Fruit fly (Drosophila melanogaster) whole organism, wandering third instar larva: Measurements from ENCODE around the gene moi.

ENCODE experiments used
- Abd-B ChIP-seq: fragments of >200 bp; optimal IDR thresholded peaks from 2 replicates; lab custom pipeline; 2017; ENCODE audit warnings: missing biosample characterization, missing genetic modification characterization
- CG32264 ChIP-seq: fragments of 200-800 bp; sonication (Bioruptor generic); optimal IDR thresholded peaks from 2 replicates; lab custom pipeline; 2016; ENCODE audit warnings: missing biosample characterization, missing genetic modification characterization
- CG9705 ChIP-seq: fragments of 200-800 bp; sonication (Bioruptor generic); optimal IDR thresholded peaks from 2 replicates; lab custom pipeline; 2018; ENCODE audit warnings: missing biosample characterization, mild to moderate bottlenecking, missing genetic modification characterization
- Dfd ChIP-seq: fragments of >200 bp; optimal IDR thresholded peaks from 2 replicates; lab custom pipeline; 2017; ENCODE audit warnings: missing biosample characterization, missing genetic modification characterization
- GATAd ChIP-seq: sonication (Bioruptor generic); optimal IDR thresholded peaks from 2 replicates; lab custom pipeline; 2016; ENCODE audit warnings: missing biosample characterization, missing genetic modification characterization
- HLH106 ChIP-seq: fragments of 200-800 bp; optimal IDR thresholded peaks from 3 replicates; lab custom pipeline; 2019; ENCODE audit warnings: missing biosample characterization, mild to moderate bottlenecking, missing genetic modification characterization, moderate library complexity
- Hnf4 ChIP-seq: fragments of 200-800 bp; sonication (Bioruptor generic); optimal IDR thresholded peaks from 2 replicates; lab custom pipeline; 2016; ENCODE audit warnings: missing biosample characterization, mild to moderate bottlenecking, missing genetic modification characterization
- Hr78 ChIP-seq: fragments of >200 bp; optimal IDR thresholded peaks from 2 replicates; lab custom pipeline; 2017; ENCODE audit warnings: missing biosample characterization, missing genetic modification characterization
- Jra ChIP-seq: sonication (Bioruptor generic); optimal IDR thresholded peaks from 2 replicates; lab custom pipeline; 2016; ENCODE audit warnings: missing biosample characterization, missing genetic modification characterization
- Mio ChIP-seq: sonication (Bioruptor generic); optimal IDR thresholded peaks from 2 replicates; lab custom pipeline; 2016; ENCODE audit warnings: missing biosample characterization, missing genetic modification characterization
- Myc ChIP-seq: fragments of >200 bp; optimal IDR thresholded peaks from 2 replicates; lab custom pipeline; 2017
- OdsH ChIP-seq: fragments of 200-800 bp; sonication (Bioruptor generic); optimal IDR thresholded peaks from 2 replicates; lab custom pipeline; 2016; ENCODE audit warnings: missing biosample characterization, mild to moderate bottlenecking, missing genetic modification characterization
- Rel ChIP-seq, 2 experiments: fragments of 200-800 bp; sonication (Bioruptor generic) in 1 of 2; optimal IDR thresholded peaks; 2 replicates in 1 of 2; 3 replicates in 1 of 2; lab custom pipeline; 2016 to 2019; ENCODE audit warnings: mild to moderate bottlenecking in 2 of 2, missing biosample characterization in 2 of 2, missing genetic modification characterization in 2 of 2, moderate library complexity in 1 of 2
- Sp1 ChIP-seq: fragments of 200-800 bp; sonication (Bioruptor generic); optimal IDR thresholded peaks from 3 replicates; lab custom pipeline; 2019; ENCODE audit warnings: missing biosample characterization, mild to moderate bottlenecking, missing genetic modification characterization, moderate library complexity
- Vsx2 ChIP-seq: fragments of 200-300, 225-300 bp; sonication (Bioruptor generic); optimal IDR thresholded peaks from 2 replicates; lab custom pipeline; 2018; ENCODE audit warnings: missing biosample characterization, missing genetic modification characterization; ENCODE audit not compliant: partially characterized antibody
- brk ChIP-seq: fragments of 200-800 bp; sonication (Bioruptor generic); optimal IDR thresholded peaks from 2 replicates; lab custom pipeline; 2016; ENCODE audit warnings: missing biosample characterization, mild to moderate bottlenecking, missing genetic modification characterization
- dl ChIP-seq, 2 experiments: fragments of 175-275, 200-275 bp in 1 of 2; fragments of 200-275 bp in 1 of 2; sonication (Bioruptor generic); optimal IDR thresholded peaks; lab custom pipeline; 2018; ENCODE audit warnings: mild to moderate bottlenecking in 2 of 2, missing biosample characterization in 2 of 2, missing genetic modification characterization in 2 of 2, moderate library complexity in 2 of 2; ENCODE audit not compliant: partially characterized antibody in 2 of 2, insufficient read depth in 1 of 2
- dmrt93B ChIP-seq: fragments of 200-800 bp; sonication (Bioruptor generic); optimal IDR thresholded peaks from 2 replicates; lab custom pipeline; 2018; ENCODE audit warnings: missing biosample characterization, mild to moderate bottlenecking, missing genetic modification characterization
- dsf ChIP-seq: sonication (Bioruptor generic); optimal IDR thresholded peaks from 2 replicates; lab custom pipeline; 2016; ENCODE audit warnings: missing biosample characterization, missing genetic modification characterization, borderline replicate concordance
- ey ChIP-seq: fragments of 200-800 bp; sonication (Bioruptor generic); optimal IDR thresholded peaks from 2 replicates; lab custom pipeline; 2016; ENCODE audit warnings: missing biosample characterization, missing genetic modification characterization
- foxo ChIP-seq, 2 experiments: fragments of 200-800 bp; sonication (Bioruptor generic); optimal IDR thresholded peaks; 2 replicates in 1 of 2; 3 replicates in 1 of 2; lab custom pipeline; 2016 to 2017; ENCODE audit warnings: missing biosample characterization in 2 of 2, missing genetic modification characterization in 2 of 2
- fru ChIP-seq: fragments of 200-800 bp; sonication (Bioruptor generic); optimal IDR thresholded peaks from 3 replicates; lab custom pipeline; 2016; ENCODE audit warnings: missing biosample characterization, mild to moderate bottlenecking, missing genetic modification characterization
- h ChIP-seq: fragments of 200-800 bp; sonication (Bioruptor generic); optimal IDR thresholded peaks from 3 replicates; lab custom pipeline; 2016; ENCODE audit warnings: missing biosample characterization, mild to moderate bottlenecking, missing genetic modification characterization
- jim ChIP-seq: fragments of 175-275, 200-325 bp; sonication (Bioruptor generic); optimal IDR thresholded peaks from 2 replicates; lab custom pipeline; 2016; ENCODE audit warnings: missing biosample characterization, mild to moderate bottlenecking, missing genetic modification characterization
- lola ChIP-seq: fragments of >200 bp; optimal IDR thresholded peaks from 2 replicates; lab custom pipeline; 2017; ENCODE audit warnings: missing biosample characterization, missing genetic modification characterization
- pan ChIP-seq: fragments of >200 bp; optimal IDR thresholded peaks from 2 replicates; lab custom pipeline; 2017
- psq ChIP-seq: fragments of 200-800 bp; sonication (Bioruptor generic); optimal IDR thresholded peaks from 3 replicates; lab custom pipeline; 2017; ENCODE audit warnings: missing biosample characterization, mild to moderate bottlenecking, missing genetic modification characterization, moderate library complexity
- rgr ChIP-seq: fragments of 200-800 bp; sonication (Bioruptor generic); optimal IDR thresholded peaks from 3 replicates; lab custom pipeline; 2016; ENCODE audit warnings: missing biosample characterization, mild to moderate bottlenecking, missing genetic modification characterization
- sage ChIP-seq: fragments of 200-800 bp; sonication (Bioruptor generic); optimal IDR thresholded peaks from 2 replicates; lab custom pipeline; 2016; ENCODE audit warnings: missing biosample characterization, mild to moderate bottlenecking, missing genetic modification characterization
- sv ChIP-seq: fragments of 200-800 bp; sonication (Bioruptor generic); optimal IDR thresholded peaks from 3 replicates; lab custom pipeline; 2016; ENCODE audit warnings: missing biosample characterization, missing genetic modification characterization
- tai ChIP-seq: sonication (Bioruptor generic); optimal IDR thresholded peaks from 2 replicates; lab custom pipeline; 2016; ENCODE audit warnings: missing biosample characterization, missing genetic modification characterization
- usp ChIP-seq: fragments of >200 bp; optimal IDR thresholded peaks from 2 replicates; lab custom pipeline; 2017; ENCODE audit warnings: missing biosample characterization, missing genetic modification characterization
- woc ChIP-seq: sonication (Bioruptor generic); optimal IDR thresholded peaks from 2 replicates; lab custom pipeline; 2016; ENCODE audit warnings: missing biosample characterization, mild to moderate bottlenecking, missing genetic modification characterization

moi gene

DNA sequence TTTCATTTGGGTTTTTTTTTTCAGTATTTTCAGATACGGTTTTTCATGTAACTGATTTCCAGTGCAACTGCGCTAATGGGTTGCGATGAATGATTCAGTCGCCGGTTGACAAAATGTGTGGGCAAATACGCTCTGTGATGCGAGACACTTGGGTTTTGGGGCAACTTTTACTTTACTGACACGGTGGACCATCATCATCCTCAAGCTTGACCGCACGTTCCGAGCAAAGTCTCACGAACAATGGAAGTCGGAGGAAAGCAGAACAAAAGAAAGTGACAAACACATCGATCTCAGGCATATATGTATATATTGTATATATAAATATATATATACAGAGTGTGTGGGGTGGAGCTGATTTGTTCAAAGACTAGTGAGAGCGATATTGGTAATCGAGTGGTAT is 39.2 kb downstream of the moi start:
- TF ChIP-seq usp (GFP tag; lab: Kevin White, UChicago): no peak
- TF ChIP-seq dsf (GFP tag; lab: Kevin White, UChicago): no peak
- TF ChIP-seq woc: no peak
- no peak for TF ChIP-seq rgr (GFP tag; lab: Kevin White, UChicago)
- no peak for TF ChIP-seq brk (GFP tag; lab: Kevin White, UChicago)
- no peak for TF ChIP-seq HLH106 (tag; lab: Kevin White, UChicago)
- no peak for TF ChIP-seq pan (lab: Kevin White, UChicago)
- TF ChIP-seq fru (GFP tag; lab: Kevin White, UChicago): no peak
- no peak for TF ChIP-seq foxo (GFP tag; optimal IDR thresholded peaks at IDR 0.05; lab: Kevin White, UChicago)
- no peak for TF ChIP-seq Myc (lab: Kevin White, UChicago)

DNA sequence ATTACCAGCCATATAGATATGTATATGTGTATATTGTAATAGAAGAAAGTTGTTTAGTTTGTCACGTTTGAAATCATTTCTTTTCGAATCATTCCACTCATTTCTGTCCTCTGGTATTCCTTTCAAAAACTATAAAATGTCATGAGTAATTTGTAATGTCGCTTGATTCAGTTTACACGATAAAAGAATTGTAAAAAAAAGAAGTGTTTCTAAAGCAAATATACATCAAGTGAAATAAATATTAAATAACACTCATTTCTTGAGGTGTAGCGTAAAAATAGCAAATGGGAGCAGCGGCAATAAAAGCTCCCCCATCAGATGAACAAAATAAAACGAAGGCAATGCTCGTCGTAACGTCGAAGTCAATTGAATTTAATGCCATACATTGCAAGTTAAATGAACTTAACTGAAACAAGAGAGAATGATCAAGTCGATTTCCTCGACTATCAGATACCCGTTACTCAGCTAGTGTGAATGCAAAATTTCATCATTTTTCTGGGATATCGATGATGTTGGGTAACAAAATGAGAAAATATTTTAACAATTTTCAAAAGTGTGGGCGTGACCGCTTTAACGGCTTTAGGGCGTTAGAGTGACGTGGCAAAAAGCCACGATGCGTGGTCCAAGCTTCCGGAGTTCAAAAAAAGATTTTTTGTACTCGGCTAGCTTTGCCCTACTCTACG is 40.1 kb downstream of the moi start:
- TF ChIP-seq sage (GFP tag; lab: Kevin White, UChicago) (no peak), psq (GFP tag; lab: Kevin White, UChicago) (no peak), Abd-B (no peak), h (GFP tag; lab: Kevin White, UChicago) (peak; percentile 16), Jra (GFP tag; lab: Kevin White, UChicago) (no peak), fru (GFP tag; lab: Kevin White, UChicago) (no peak), dl (GFP tag; optimal IDR thresholded peaks at IDR 0.05; lab: Kevin White, UChicago; ENCODE audit: insufficient read depth in 1 of 2, partially characterized antibody in 2 of 2) (no peak), Rel (GFP tag; optimal IDR thresholded peaks at IDR 0.05; lab: Kevin White, UChicago) (no peak), Rel (tag; optimal IDR thresholded peaks at IDR 0.05; lab: Kevin White, UChicago) (no peak)

DNA sequence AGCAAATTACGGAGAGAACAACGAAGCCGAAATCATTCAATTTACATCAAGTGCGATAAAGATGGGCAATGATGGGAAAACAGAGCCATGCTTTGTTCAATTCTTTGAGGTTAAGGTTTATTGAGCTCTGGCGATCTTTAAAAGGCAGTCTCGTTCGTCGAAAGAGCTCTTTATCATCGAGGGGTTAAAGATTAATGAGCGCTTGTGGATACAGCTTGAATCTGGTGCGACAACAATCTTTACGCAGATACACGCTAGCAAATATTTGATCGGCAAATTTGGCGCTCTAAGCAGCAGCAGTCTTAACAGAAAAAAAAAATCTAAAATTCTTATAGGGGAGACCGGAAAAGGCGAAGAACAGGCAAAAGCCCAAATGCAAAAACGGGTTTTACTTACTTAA is 40.8 kb downstream of the moi start:
- TF ChIP-seq OdsH: peak; percentile 13
- TF ChIP-seq Rel (GFP tag; optimal IDR thresholded peaks at IDR 0.05; lab: Kevin White, UChicago): no peak
- TF ChIP-seq Rel (tag; optimal IDR thresholded peaks at IDR 0.05; lab: Kevin White, UChicago): peak; percentile 18
- TF ChIP-seq GATAd (GFP tag; lab: Kevin White, UChicago): no peak

DNA sequence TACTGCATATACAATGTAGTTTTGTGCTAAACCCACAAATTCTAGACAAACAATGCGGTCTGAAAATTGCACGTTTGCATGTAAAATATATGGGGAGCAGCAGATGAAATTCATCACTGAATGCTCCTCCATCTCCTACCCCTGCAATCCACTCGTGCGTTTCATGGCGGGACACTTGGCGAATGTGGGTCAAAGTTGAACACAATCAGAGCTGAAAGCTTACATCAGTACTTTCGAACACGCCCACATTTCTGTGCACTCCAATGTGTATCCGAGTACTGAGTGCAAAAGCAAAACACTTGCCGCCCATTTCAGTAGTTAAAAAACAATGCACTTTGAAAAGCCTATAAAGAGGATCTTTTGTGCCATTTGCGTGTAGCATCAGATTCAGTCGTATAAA is 41.4 kb downstream of the moi start:
- TF ChIP-seq jim: no peak
- no peak for TF ChIP-seq CG9705 (GFP tag; lab: Kevin White, UChicago)
- no peak for TF ChIP-seq CG32264
- no peak for TF ChIP-seq Sp1
- TF ChIP-seq h (GFP tag; lab: Kevin White, UChicago): no peak
- TF ChIP-seq dl (GFP tag; optimal IDR thresholded peaks at IDR 0.05; lab: Kevin White, UChicago; ENCODE audit: insufficient read depth in 1 of 2, partially characterized antibody in 2 of 2): no peak
- TF ChIP-seq foxo (GFP tag; optimal IDR thresholded peaks at IDR 0.05; lab: Kevin White, UChicago): no peak

DNA sequence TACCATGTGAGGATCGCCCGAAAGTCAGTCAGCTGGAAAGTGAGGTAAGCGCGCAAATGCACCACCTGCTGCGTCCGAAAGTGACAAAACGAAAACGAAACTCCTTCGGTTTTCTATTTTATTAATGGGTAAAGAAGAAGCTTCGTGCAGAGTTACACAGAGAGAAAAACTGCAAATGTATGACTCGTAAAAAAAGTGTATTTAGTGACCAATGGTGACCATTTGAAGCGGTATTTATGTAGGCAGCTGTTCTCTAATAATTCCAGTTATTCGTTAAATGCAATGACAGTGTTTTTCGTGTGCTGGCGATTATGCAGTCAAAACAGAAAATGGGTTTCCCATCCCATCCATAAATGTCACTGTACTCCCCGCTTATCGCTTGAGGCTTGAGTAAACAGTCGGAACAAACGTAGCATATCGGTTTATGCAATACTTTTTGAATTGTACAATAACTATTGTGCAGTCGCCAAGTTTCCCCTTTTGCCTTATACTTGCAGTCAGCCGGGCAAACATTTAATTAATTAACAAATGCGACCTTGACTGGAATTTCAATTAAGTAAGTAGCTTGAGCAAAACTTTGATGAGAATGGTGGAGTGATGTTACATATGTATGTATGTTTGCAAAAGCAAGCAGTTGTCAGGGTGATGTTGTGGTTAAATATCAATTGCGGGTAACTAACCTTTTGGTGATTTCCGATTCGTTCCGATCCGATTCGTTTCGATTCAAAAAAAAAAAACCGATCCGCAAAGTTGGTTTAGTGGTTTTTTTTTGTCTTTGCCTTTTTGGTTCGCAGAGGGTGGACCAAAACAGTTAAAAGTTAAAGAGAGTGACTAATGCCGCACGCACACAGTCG is 42.3 kb downstream of the moi start:
- TF ChIP-seq woc (no peak), Rel (GFP tag; optimal IDR thresholded peaks at IDR 0.05; lab: Kevin White, UChicago) (no peak), Rel (tag; optimal IDR thresholded peaks at IDR 0.05; lab: Kevin White, UChicago) (peak; percentile 92), CG32264 (peak; percentile 18)

DNA sequence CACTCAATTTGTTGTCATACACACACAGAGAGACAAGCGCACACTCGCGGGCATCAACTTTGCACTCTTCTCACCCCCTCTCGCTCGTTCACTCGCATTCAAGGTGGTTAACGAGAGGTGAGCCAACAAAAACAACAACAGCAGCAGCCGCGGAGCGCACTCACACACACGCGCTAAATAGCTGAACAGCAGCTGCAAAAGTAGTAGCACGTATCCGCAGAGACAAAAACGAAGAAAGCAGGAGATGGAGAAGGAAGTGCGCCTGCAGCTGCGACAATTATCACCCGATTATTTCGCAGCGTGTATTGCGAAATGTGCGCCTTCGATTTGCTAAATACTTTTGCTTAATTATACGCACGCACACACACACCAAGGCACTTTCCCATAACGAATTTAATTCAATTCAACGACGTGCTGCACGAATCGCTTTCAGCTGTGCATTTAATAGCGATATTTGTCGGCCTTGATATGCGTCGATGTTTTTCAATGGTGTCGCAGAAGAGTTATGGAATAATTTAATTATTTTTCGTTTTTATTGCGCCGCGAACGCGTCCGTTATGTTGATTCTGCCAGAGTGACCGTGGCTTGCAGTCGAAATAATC is 43.1 kb downstream of the moi start:
- TF ChIP-seq foxo (GFP tag; optimal IDR thresholded peaks at IDR 0.05; lab: Kevin White, UChicago): peak in 1 of 2 experiments; percentile 37
- TF ChIP-seq sv (GFP tag; lab: Kevin White, UChicago): no peak
- peak; percentile 68 for TF ChIP-seq Rel (GFP tag; optimal IDR thresholded peaks at IDR 0.05; lab: Kevin White, UChicago)
- TF ChIP-seq Rel (tag; optimal IDR thresholded peaks at IDR 0.05; lab: Kevin White, UChicago): peak; percentile 10
- TF ChIP-seq brk (GFP tag; lab: Kevin White, UChicago): no peak
- TF ChIP-seq Mio: peak; percentile 63
- no peak for TF ChIP-seq Hr78 (GFP tag; lab: Kevin White, UChicago)
- peak; percentile 89 for TF ChIP-seq jim
- no peak for TF ChIP-seq usp (GFP tag; lab: Kevin White, UChicago)
- TF ChIP-seq dl (GFP tag; optimal IDR thresholded peaks at IDR 0.05; lab: Kevin White, UChicago; ENCODE audit: insufficient read depth in 1 of 2, partially characterized antibody in 2 of 2): peak in 1 of 2 experiments; percentile 29
- no peak for TF ChIP-seq lola (GFP tag; lab: Kevin White, UChicago)
- TF ChIP-seq psq (GFP tag; lab: Kevin White, UChicago): peak; percentile 6
- no peak for TF ChIP-seq tai (GFP tag; lab: Kevin White, UChicago)
- no peak for TF ChIP-seq Abd-B
- TF ChIP-seq pan (lab: Kevin White, UChicago): no peak
- TF ChIP-seq OdsH: peak; percentile 32
- TF ChIP-seq Vsx2 (GFP tag; lab: Kevin White, UChicago): no peak
- TF ChIP-seq dsf (GFP tag; lab: Kevin White, UChicago): no peak
- peak; percentile 41 for TF ChIP-seq ey (GFP tag; lab: Kevin White, UChicago)
- no peak for TF ChIP-seq Dfd (GFP tag; lab: Kevin White, UChicago)
- TF ChIP-seq woc: no peak
- TF ChIP-seq GATAd (GFP tag; lab: Kevin White, UChicago): peak; percentile 2
- TF ChIP-seq CG9705 (GFP tag; lab: Kevin White, UChicago): no peak
- TF ChIP-seq Sp1: no peak
- TF ChIP-seq dmrt93B (GFP tag; lab: Kevin White, UChicago): no peak
- peak; percentile 58 for TF ChIP-seq Hnf4 (GFP tag; lab: Kevin White, UChicago)
